Worm (Caenorhabditis elegans): Measurements from ENCODE around the gene srg-7.

DNA sequence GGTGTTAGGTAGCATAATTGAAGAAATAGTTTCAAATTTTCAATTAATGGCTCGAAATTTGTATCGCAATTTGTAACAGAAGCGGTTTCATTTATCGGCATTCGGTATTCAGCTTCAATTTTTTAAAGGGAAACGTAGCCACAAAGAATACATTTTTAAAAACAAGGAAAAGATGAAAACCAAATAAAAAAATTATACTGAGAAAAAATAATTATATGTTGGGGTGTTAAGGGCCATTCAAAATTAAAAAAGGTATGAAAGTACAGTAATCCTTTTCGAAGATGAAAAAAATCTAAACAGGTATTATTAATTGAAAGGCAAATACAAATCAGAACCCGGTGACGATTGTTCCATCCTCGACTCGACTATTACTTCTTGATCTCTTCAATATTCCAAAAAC lies 9.7 kb downstream of the srg-7 start, which contains the start of gene srg-1:
- no peak for TF ChIP-seq lin-39 (tag; optimal IDR thresholded peaks at IDR 0.05)
- TF ChIP-seq nhr-76 (tag; optimal IDR thresholded peaks at IDR 0.05) = no peak
- no peak for TF ChIP-seq ceh-62 (tag; optimal IDR thresholded peaks at IDR 0.05)
- TF ChIP-seq fos-1 (tag; optimal IDR thresholded peaks at IDR 0.05) = no peak
- no peak for TF ChIP-seq zag-1 (tag; optimal IDR thresholded peaks at IDR 0.05)
- TF ChIP-seq F37D6.2 (tag; optimal IDR thresholded peaks at IDR 0.05) = no peak
- no peak for TF ChIP-seq Y75B8A.6 (GFP tag; IDR thresholded peaks at IDR 0.05)
- TF ChIP-seq mdl-1 (tag; optimal IDR thresholded peaks at IDR 0.05) = no peak
- no peak for TF ChIP-seq unc-62 (GFP tag; optimal IDR thresholded peaks at IDR 0.05 in 1 of 2)
- no peak for TF ChIP-seq unc-62 (tag; optimal IDR thresholded peaks at IDR 0.05)
- TF ChIP-seq nhr-28 (tag; optimal IDR thresholded peaks at IDR 0.05) = no peak
- no peak for TF ChIP-seq ztf-7 (tag; optimal IDR thresholded peaks at IDR 0.05)
